Worm (Caenorhabditis elegans) whole organism, young adult: ENCODE results near the gene H40L08.7.

ENCODE experiments used
- B0261.1 ChIP-seq: sonication (generic microtip); optimal IDR thresholded peaks from 2 replicates; lab custom pipeline; 2016; ENCODE audit warnings: mild to moderate bottlenecking, missing genetic modification characterization, moderate library complexity, missing compliant biosample characterization
- F37B4.10 ChIP-seq: fragments of 200-800 bp; sonication (Bioruptor generic); IDR thresholded peaks from 2 replicates; pipeline ENCODE4 v1.3.6; 2022; ENCODE audit warnings: missing genetic modification characterization, missing compliant biosample characterization
- F39B2.1 ChIP-seq: fragments of 200-800 bp; sonication (Bioruptor generic); IDR thresholded peaks from 2 replicates; pipeline ENCODE4 v1.3.6; 2022; ENCODE audit warnings: missing genetic modification reagents, missing genetic modification characterization, missing compliant biosample characterization
- F52B5.7 ChIP-seq: sonication (generic microtip); optimal IDR thresholded peaks from 2 replicates; lab custom pipeline; 2016; ENCODE audit warnings: mild to moderate bottlenecking, missing genetic modification characterization, missing compliant biosample characterization
- T07F8.4 ChIP-seq: sonication (generic microtip); optimal IDR thresholded peaks from 2 replicates; lab custom pipeline; 2016; ENCODE audit warnings: mild to moderate bottlenecking, missing genetic modification characterization, moderate library complexity, missing compliant biosample characterization
- T26A5.8 ChIP-seq: sonication (generic microtip); optimal IDR thresholded peaks from 2 replicates; lab custom pipeline; 2016; ENCODE audit warnings: missing genetic modification characterization, missing compliant biosample characterization
- Y56A3A.18 ChIP-seq: fragments of 200-800 bp; sonication (Bioruptor generic); IDR thresholded peaks from 2 replicates; pipeline ENCODE4 v1.3.6; 2022; ENCODE audit warnings: missing genetic modification reagents, missing genetic modification characterization, missing compliant biosample characterization
- Y67H2A.10 ChIP-seq: fragments of 200-800 bp; sonication (Bioruptor generic); conservative IDR thresholded peaks from 2 replicates; pipeline ENCODE4 v1.3.6; 2022; ENCODE audit warnings: missing genetic modification reagents, missing genetic modification characterization, missing compliant biosample characterization
- akir-1 ChIP-seq: fragments of 200-800 bp; sonication (Bioruptor generic); optimal IDR thresholded peaks from 2 replicates; lab custom pipeline; 2018; ENCODE audit warnings: mild to moderate bottlenecking, missing genetic modification characterization, moderate library complexity, missing compliant biosample characterization
- attf-6 ChIP-seq: fragments of 200-800 bp; sonication (Bioruptor generic); IDR thresholded peaks from 2 replicates; pipeline ENCODE4 v1.3.6; 2022; ENCODE audit warnings: missing genetic modification reagents, missing genetic modification characterization, missing compliant biosample characterization
- dpff-1 ChIP-seq: sonication (generic microtip); optimal IDR thresholded peaks from 2 replicates; lab custom pipeline; 2017; ENCODE audit warnings: mild to moderate bottlenecking, missing genetic modification characterization, missing compliant biosample characterization
- efl-1 ChIP-seq: fragments of 150-350 bp; optimal IDR thresholded peaks from 2 replicates; lab custom pipeline; 2014; ENCODE audit warnings: missing biosample characterization, missing genetic modification reagents, missing genetic modification characterization
- ekl-4 ChIP-seq: fragments of 200-800 bp; sonication (Bioruptor generic); IDR thresholded peaks from 2 replicates; pipeline ENCODE4 v1.3.6; 2022; ENCODE audit warnings: missing genetic modification reagents, missing genetic modification characterization, missing compliant biosample characterization
- ets-4 ChIP-seq: fragments of 200-800 bp; sonication (Bioruptor generic); optimal IDR thresholded peaks from 2 replicates; lab custom pipeline; 2018; ENCODE audit warnings: mild to moderate bottlenecking, missing genetic modification characterization, missing compliant biosample characterization
- him-1 ChIP-seq: sonication (generic microtip); optimal IDR thresholded peaks from 2 replicates; lab custom pipeline; 2016; ENCODE audit warnings: missing genotype, missing genetic modification reagents, missing genetic modification characterization, missing compliant biosample characterization
- let-607 ChIP-seq, 2 experiments: fragments of 200-800 bp in 1 of 2; sonication (Bioruptor generic) in 1 of 2; sonication (generic microtip) in 1 of 2; optimal IDR thresholded peaks; 2 replicates each; lab custom pipeline; 2016 to 2018; ENCODE audit warnings: mild to moderate bottlenecking in 2 of 2, missing compliant biosample characterization in 2 of 2, missing genetic modification characterization in 2 of 2, moderate library complexity in 2 of 2, missing genotype in 1 of 2
- lin-26 ChIP-seq: fragments of 200-800 bp; sonication (Bioruptor generic); IDR thresholded peaks from 2 replicates; pipeline ENCODE4 v1.3.6; 2022; ENCODE audit warnings: missing genetic modification reagents, missing genetic modification characterization, missing compliant biosample characterization
- lin-35 ChIP-seq, 3 experiments: fragments of 150-350 bp in 2 of 3; sonication (generic microtip) in 1 of 3; optimal IDR thresholded peaks; 2 replicates each; lab custom pipeline; 2014 to 2018; ENCODE audit warnings: missing biosample characterization in 3 of 3, missing genetic modification characterization in 3 of 3, missing genetic modification reagents in 3 of 3
- lir-1 ChIP-seq: fragments of 200-800 bp; sonication (Bioruptor generic); conservative IDR thresholded peaks from 2 replicates; pipeline ENCODE4 v1.3.6; 2022; ENCODE audit warnings: missing genetic modification reagents, missing genetic modification characterization, missing compliant biosample characterization
- lsy-27 ChIP-seq: sonication (generic microtip); optimal IDR thresholded peaks from 2 replicates; lab custom pipeline; 2017; ENCODE audit warnings: missing genetic modification characterization, mild to moderate bottlenecking, missing compliant biosample characterization, antibody characterized with exemption, missing genotype, borderline replicate concordance; ENCODE audit not compliant: insufficient read depth
- madf-10 ChIP-seq: sonication (generic microtip); optimal IDR thresholded peaks from 2 replicates; lab custom pipeline; 2016; ENCODE audit warnings: mild to moderate bottlenecking, missing genetic modification characterization, missing compliant biosample characterization
- madf-6 ChIP-seq: fragments of 200-800 bp; sonication (Bioruptor generic); IDR thresholded peaks from 2 replicates; pipeline ENCODE4 v1.3.6; 2022; ENCODE audit warnings: missing genetic modification reagents, missing genetic modification characterization, missing compliant biosample characterization
- mes-4 ChIP-seq: sonication (generic microtip); optimal IDR thresholded peaks from 2 replicates; lab custom pipeline; 2016; ENCODE audit warnings: missing genotype, missing genetic modification characterization, missing compliant biosample characterization
- nfya-1 ChIP-seq: sonication (generic microtip); optimal IDR thresholded peaks from 2 replicates; lab custom pipeline; 2017; ENCODE audit warnings: antibody characterized with exemption, missing compliant biosample characterization, missing genetic modification characterization, borderline replicate concordance; ENCODE audit not compliant: insufficient read depth
- pha-4 ChIP-seq: fragments of 150-350 bp; sonication (generic microtip); optimal IDR thresholded peaks from 2 replicates; lab custom pipeline; 2014; ENCODE audit warnings: missing biosample characterization, missing genetic modification reagents, missing genetic modification characterization
- repo-1 ChIP-seq: sonication (generic microtip); optimal IDR thresholded peaks from 2 replicates; lab custom pipeline; 2017; ENCODE audit warnings: mild to moderate bottlenecking, missing genetic modification characterization, missing compliant biosample characterization
- rpc-1 ChIP-seq, 2 experiments: fragments of 150-350 bp in 1 of 2; sonication (generic microtip) in 1 of 2; optimal IDR thresholded peaks; 2 replicates each; lab custom pipeline; 2014 to 2018; ENCODE audit warnings: missing biosample characterization in 1 of 2, missing genetic modification characterization in 1 of 2, missing genetic modification reagents in 1 of 2, missing genotype in 1 of 2
- somi-1 ChIP-seq: fragments of 200-800 bp; sonication (Bioruptor generic); optimal IDR thresholded peaks from 2 replicates; lab custom pipeline; 2018; ENCODE audit warnings: mild to moderate bottlenecking, missing genetic modification characterization, missing compliant biosample characterization
- tlf-1 ChIP-seq: fragments of 200-800 bp; sonication (Bioruptor generic); optimal IDR thresholded peaks from 2 replicates; lab custom pipeline; 2018; ENCODE audit warnings: mild to moderate bottlenecking, missing genetic modification characterization, missing compliant biosample characterization
- zfh-2 ChIP-seq: fragments of 200-800 bp; sonication (Bioruptor generic); conservative IDR thresholded peaks from 2 replicates; pipeline ENCODE4 v1.3.6; 2022; ENCODE audit warnings: missing genetic modification reagents, missing genetic modification characterization, missing compliant biosample characterization
- ztf-18 ChIP-seq: sonication (generic microtip); optimal IDR thresholded peaks from 2 replicates; lab custom pipeline; 2016; ENCODE audit warnings: missing genotype, mild to moderate bottlenecking, missing genetic modification characterization, missing compliant biosample characterization
- ztf-26 ChIP-seq: sonication (generic microtip); optimal IDR thresholded peaks from 2 replicates; lab custom pipeline; 2017; ENCODE audit warnings: missing genetic modification characterization, missing compliant biosample characterization
- ztf-6 ChIP-seq: fragments of 200-800 bp; sonication (Bioruptor generic); IDR thresholded peaks from 2 replicates; pipeline ENCODE4 v1.3.6; 2022; ENCODE audit warnings: missing genetic modification reagents, missing genetic modification characterization, missing compliant biosample characterization

Gene H40L08.7

DNA sequence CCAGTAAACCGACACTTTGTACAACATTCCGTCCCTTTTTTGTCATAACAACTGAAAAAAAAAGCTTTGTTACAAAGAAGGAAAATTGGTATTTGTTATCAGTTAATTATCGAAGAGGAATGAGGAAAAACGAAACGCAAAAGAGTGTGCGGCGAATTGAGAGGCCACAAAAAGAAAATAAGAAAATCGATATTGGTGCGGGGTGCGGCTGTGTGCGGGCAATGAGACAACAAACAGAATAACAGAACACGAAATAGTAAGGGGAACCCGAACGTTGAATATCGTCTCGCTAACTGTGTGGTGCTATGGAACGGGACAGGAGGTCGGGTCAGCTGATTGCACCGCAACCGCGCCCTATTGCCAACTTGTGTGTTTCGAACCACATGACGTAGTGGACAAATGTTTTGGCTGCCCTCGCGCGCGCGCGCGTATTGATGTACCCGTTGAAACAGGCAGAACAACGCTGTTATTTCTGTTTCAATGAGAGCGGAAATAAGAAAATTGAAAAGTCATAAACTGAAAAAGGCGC is 36.9 kb downstream of the H40L08.7 start, which contains the start of gene C18B12.4 (continued):
- no peak for TF ChIP-seq rpc-1 (optimal IDR thresholded peaks at IDR 0.05; lab: Kevin White, UChicago)
- TF ChIP-seq rpc-1 (tag; optimal IDR thresholded peaks at IDR 0.05; lab: Kevin White, UChicago), result no peak
- TF ChIP-seq dpff-1, result no peak
- TF ChIP-seq attf-6, result no peak
- TF ChIP-seq tlf-1 (GFP tag; lab: Kevin White, UChicago), result peak; percentile 37
- no peak for TF ChIP-seq T07F8.4 (tag; lab: Kevin White, UChicago)
- TF ChIP-seq B0261.1 (tag; lab: Kevin White, UChicago), result peak; percentile 6
- TF ChIP-seq ztf-6 (GFP tag; lab: Robert Waterston, UW), result 0 out of 2 replicates have a peak, but pooled peaks have one; percentile 57
- TF ChIP-seq efl-1 (GFP tag; lab: Kevin White, UChicago), result peak; percentile 60
- peak; percentile 85 for TF ChIP-seq somi-1 (GFP tag; lab: Kevin White, UChicago)
- no peak for TF ChIP-seq lsy-27 (tag; lab: Kevin White, UChicago)
- peak; percentile 21 for TF ChIP-seq ets-4 (GFP tag; lab: Kevin White, UChicago)

ce11 chrX:15039696-15040212 is 37.8 kb downstream of the H40L08.7 start:
- TF ChIP-seq nfya-1 (tag; lab: Kevin White, UChicago) (no peak), F39B2.1 (GFP tag; lab: Robert Waterston, UW) (no peak), F37B4.10 (no peak), pha-4 (tag; lab: Kevin White, UChicago) (no peak), efl-1 (GFP tag; lab: Kevin White, UChicago) (no peak), madf-10 (no peak), rpc-1 (optimal IDR thresholded peaks at IDR 0.05; lab: Kevin White, UChicago) (no peak), rpc-1 (tag; optimal IDR thresholded peaks at IDR 0.05; lab: Kevin White, UChicago) (no peak), madf-6 (GFP tag; lab: Robert Waterston, UW) (no peak), ztf-18 (tag; lab: Kevin White, UChicago) (no peak), T26A5.8 (tag; lab: Kevin White, UChicago) (no peak), him-1 (tag; lab: Kevin White, UChicago) (no peak), F52B5.7 (tag; lab: Kevin White, UChicago) (no peak), lin-26 (GFP tag; lab: Robert Waterston, UW) (no peak), akir-1 (no peak), tlf-1 (GFP tag; lab: Kevin White, UChicago) (no peak), ztf-26 (tag; lab: Kevin White, UChicago) (no peak), Y67H2A.10 (GFP tag; lab: Robert Waterston, UW) (no peak), Y56A3A.18 (GFP tag; lab: Robert Waterston, UW) (no peak), ekl-4 (GFP tag; lab: Robert Waterston, UW) (no peak)

- TF ChIP-seq lir-1 (GFP tag; lab: Robert Waterston, UW), result no peak
- no peak for TF ChIP-seq let-607 (tag; optimal IDR thresholded peaks at IDR 0.05; lab: Kevin White, UChicago)
- no peak for TF ChIP-seq lin-35 (GFP tag; optimal IDR thresholded peaks at IDR 0.05; lab: Kevin White, UChicago)
- no peak for TF ChIP-seq mes-4 (tag; lab: Kevin White, UChicago)
- no peak for TF ChIP-seq lsy-27 (tag; lab: Kevin White, UChicago)
- no peak for TF ChIP-seq zfh-2 (GFP tag; lab: Robert Waterston, UW)
- TF ChIP-seq F39B2.1 (GFP tag; lab: Robert Waterston, UW), result no peak
- TF ChIP-seq repo-1, result no peak
These were observed 38.4 kb downstream of the H40L08.7 start for ce11 chrX:15039029-15039695.
